Fruit fly (Drosophila melanogaster) whole organism, pupa: Measurements from ENCODE around the gene CG13862.
A peak's percentile ranks its signal among the peaks of the same experiment; 100 is the strongest.

Source experiments
- CG10348 ChIP-seq: fragments of 200-800 bp; sonication (Bioruptor generic); IDR thresholded peaks from 2 replicates; pipeline ENCODE4 v1.3.6; 2022; ENCODE audit warnings: missing biosample characterization, missing genetic modification characterization
- CG32121 ChIP-seq: fragments of 200-800 bp; sonication (Bioruptor generic); IDR thresholded peaks from 2 replicates; pipeline ENCODE4 v1.3.6; 2022; ENCODE audit warnings: missing biosample characterization, missing genetic modification characterization
- CG34367 ChIP-seq: fragments of 200-800 bp; sonication (Bioruptor generic); optimal IDR thresholded peaks from 2 replicates; lab custom pipeline; 2018; ENCODE audit warnings: missing biosample characterization, mild to moderate bottlenecking, missing genetic modification characterization
- CG9948 ChIP-seq: fragments of 200-800 bp; sonication (Bioruptor generic); optimal IDR thresholded peaks from 2 replicates; lab custom pipeline; 2018; ENCODE audit warnings: missing biosample characterization, mild to moderate bottlenecking, missing genetic modification characterization, moderate library complexity

DNA sequence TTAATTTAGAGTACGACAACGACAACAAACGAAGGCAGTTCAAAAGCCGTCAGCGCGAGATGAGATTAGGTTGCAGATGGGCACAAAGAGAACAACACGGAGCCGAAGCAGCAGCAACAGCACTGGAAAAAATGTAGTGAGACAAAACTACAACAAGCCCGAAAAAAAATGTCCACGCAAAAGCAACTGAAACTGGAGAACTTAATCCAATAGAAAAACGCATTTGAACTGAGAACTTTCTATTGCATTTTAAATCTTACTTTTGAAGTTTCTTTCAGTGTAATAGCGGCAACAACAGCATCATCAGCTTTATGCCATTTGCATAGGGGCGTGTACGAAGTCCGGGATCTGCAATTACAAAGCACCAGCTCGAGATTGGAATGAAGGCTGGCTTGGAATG lies 7.7 kb downstream of the CG13862 start:
- no peak; the same call in 1 of the 2 replicates for TF ChIP-seq CG32121 (GFP tag; lab: Robert Waterston, UW)
- no peak for TF ChIP-seq CG10348
- peak; percentile 61 for TF ChIP-seq CG9948 (tag; lab: Kevin White, UChicago)
- peak; percentile 49 for TF ChIP-seq CG34367 (tag; lab: Kevin White, UChicago)
